Worm (Caenorhabditis elegans) whole organism, L4 larva: Measurements from ENCODE around the gene sfxn-1.4.

ENCODE experiments used
- D1046.2 ChIP-seq: fragments of 200-800 bp; sonication (Bioruptor generic); IDR thresholded peaks from 2 replicates; pipeline ENCODE4 v1.3.6; 2022; ENCODE audit warnings: missing genetic modification characterization, missing compliant biosample characterization
- F10B5.3 ChIP-seq: sonication (generic microtip); optimal IDR thresholded peaks from 2 replicates; lab custom pipeline; 2016; ENCODE audit warnings: mild to moderate bottlenecking, missing genetic modification characterization, missing compliant biosample characterization
- aha-1 ChIP-seq: fragments of 150-350 bp; peaks from one replicate; lab custom pipeline; 2014; ENCODE audit warnings: missing biosample characterization, missing genetic modification characterization
- aly-2 ChIP-seq: sonication (generic microtip); optimal IDR thresholded peaks from 2 replicates; lab custom pipeline; 2018; ENCODE audit warnings: missing biosample characterization, missing genetic modification characterization
- ceh-82 ChIP-seq: sonication (generic microtip); optimal IDR thresholded peaks from 2 replicates; lab custom pipeline; 2017; ENCODE audit warnings: missing biosample characterization, missing genetic modification characterization
- hif-1 ChIP-seq, 2 experiments: sonication (generic microtip); optimal IDR thresholded peaks; 2 replicates each; lab custom pipeline; 2016 to 2017; ENCODE audit warnings: missing compliant biosample characterization in 2 of 2, missing genetic modification characterization in 2 of 2, missing genetic modification reagents in 2 of 2, missing genotype in 2 of 2, mild to moderate bottlenecking in 1 of 2
- hmg-1.1 ChIP-seq: fragments of 200-800 bp; sonication (Bioruptor generic); IDR thresholded peaks from 2 replicates; pipeline ENCODE4 v1.3.6; 2022; ENCODE audit warnings: missing genetic modification reagents, missing genetic modification characterization, missing compliant biosample characterization
- lin-39 ChIP-seq: fragments of 150-350 bp; optimal IDR thresholded peaks from 2 replicates; lab custom pipeline; 2014; ENCODE audit warnings: missing biosample characterization, missing genetic modification reagents, missing genetic modification characterization
- mep-1 ChIP-seq: fragments of 150-350 bp; sonication (generic microtip); optimal IDR thresholded peaks from 3 replicates; lab custom pipeline; 2014; ENCODE audit warnings: missing biosample characterization, missing genetic modification characterization
- nhr-25 ChIP-seq: sonication (generic microtip); optimal IDR thresholded peaks from 2 replicates; lab custom pipeline; 2017; ENCODE audit warnings: missing genetic modification characterization, mild to moderate bottlenecking, missing compliant biosample characterization, antibody characterized with exemption, moderate library complexity, borderline replicate concordance; ENCODE audit not compliant: insufficient read depth
- nhr-77 ChIP-seq: fragments of 150-350 bp; optimal IDR thresholded peaks from 2 replicates; lab custom pipeline; 2014; ENCODE audit warnings: missing biosample characterization, missing genetic modification characterization
- pqm-1 ChIP-seq: sonication (generic microtip); optimal IDR thresholded peaks from 2 replicates; lab custom pipeline; 2017; ENCODE audit warnings: missing biosample characterization, missing genetic modification characterization
- unc-39 ChIP-seq: sonication (generic microtip); optimal IDR thresholded peaks from 2 replicates; lab custom pipeline; 2017; ENCODE audit warnings: missing biosample characterization, missing genetic modification characterization
- ztf-7 ChIP-seq: fragments of 150-350 bp; optimal IDR thresholded peaks from 2 replicates; lab custom pipeline; 2014; ENCODE audit warnings: missing biosample characterization, missing genetic modification characterization

DNA sequence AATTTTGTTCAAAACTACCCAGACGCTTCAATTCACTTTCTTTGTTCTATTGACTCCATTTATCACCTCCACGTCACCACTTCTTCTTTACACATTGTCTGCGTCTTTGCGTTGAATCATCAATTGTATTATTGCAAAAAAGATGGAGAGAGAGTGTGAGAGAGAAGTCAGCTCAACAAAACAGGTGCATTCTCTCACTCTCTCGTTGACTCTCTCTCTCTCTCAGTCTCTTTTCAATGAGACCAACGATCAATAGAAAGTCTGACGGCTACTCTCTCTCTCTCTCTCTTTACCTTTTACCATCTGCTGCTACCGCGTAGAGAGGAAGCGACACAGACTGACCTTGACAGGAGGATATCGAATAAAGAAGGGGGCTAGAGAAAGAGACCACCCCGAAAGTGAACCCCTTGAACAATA, 45.3 kb downstream of the sfxn-1.4 start:
- TF ChIP-seq hmg-1.1 (GFP tag; lab: Robert Waterston, UW) (peak; percentile 72), hif-1 (tag; optimal IDR thresholded peaks at IDR 0.05; lab: Kevin White, UChicago) (peak in 1 of 2 experiments; percentile 36), ceh-82 (no peak), D1046.2 (GFP tag; lab: Robert Waterston, UW) (no peak), F10B5.3 (tag; lab: Kevin White, UChicago) (no peak), lin-39 (tag; lab: Kevin White, UChicago) (no peak), mep-1 (tag; lab: Kevin White, UChicago) (peak; percentile 87), pqm-1 (tag; lab: Kevin White, UChicago) (peak; percentile 25), ztf-7 (tag; lab: Kevin White, UChicago) (no peak), nhr-25 (tag; lab: Kevin White, UChicago) (peak; percentile 94), nhr-77 (tag; lab: Kevin White, UChicago) (peak; percentile 90), unc-39 (tag; lab: Kevin White, UChicago) (no peak), aly-2 (tag; lab: Kevin White, UChicago) (no peak), aha-1 (tag; lab: Kevin White, UChicago) (peak; percentile 96)
